Fruit fly (Drosophila melanogaster): ENCODE results near the gene CG31140.
A peak's percentile ranks its signal among the peaks of the same experiment; 100 is the strongest.

Gene CG31140

DNA sequence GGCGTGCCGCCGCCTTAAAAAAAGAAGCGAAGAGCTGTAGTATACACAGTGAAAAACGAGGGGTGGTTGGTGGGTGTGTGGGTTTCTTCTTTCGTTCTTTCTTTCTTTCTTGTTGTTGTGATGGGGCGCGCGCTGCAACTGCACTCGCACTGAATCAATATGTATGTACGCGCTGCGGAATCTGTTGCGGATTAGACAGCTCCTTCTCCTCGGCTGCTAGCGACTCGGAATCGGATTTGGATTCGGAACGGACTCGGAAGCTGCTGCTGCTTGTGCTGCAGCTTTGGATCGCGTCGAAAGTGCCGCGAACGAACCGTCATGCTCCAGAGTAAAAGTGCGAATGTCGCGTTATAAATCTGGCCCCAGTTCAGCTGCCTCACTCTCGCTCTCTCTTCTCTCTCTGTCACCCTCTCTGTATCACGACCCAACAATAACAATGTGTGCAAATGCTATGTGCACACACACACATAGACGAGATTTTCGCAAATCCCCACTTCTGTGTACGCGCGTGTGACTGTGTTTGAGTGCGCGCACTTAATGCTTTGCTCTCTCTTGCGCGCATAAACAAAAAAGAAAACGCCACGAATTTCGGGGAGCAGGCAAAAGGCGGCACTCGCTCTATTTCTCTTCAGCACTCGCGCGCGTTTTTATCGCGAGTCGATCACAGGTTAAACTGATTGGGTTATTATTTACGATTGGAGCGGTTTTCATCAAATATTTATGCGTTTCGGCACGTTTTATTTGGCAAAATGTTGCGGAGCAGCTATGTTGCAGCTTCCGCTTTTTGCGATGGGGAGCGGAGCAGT lies 68.2 kb downstream of the CG31140 start:
- TF ChIP-seq noc (tag; optimal IDR thresholded peaks at IDR 0.05), result peak; percentile 14

DNA sequence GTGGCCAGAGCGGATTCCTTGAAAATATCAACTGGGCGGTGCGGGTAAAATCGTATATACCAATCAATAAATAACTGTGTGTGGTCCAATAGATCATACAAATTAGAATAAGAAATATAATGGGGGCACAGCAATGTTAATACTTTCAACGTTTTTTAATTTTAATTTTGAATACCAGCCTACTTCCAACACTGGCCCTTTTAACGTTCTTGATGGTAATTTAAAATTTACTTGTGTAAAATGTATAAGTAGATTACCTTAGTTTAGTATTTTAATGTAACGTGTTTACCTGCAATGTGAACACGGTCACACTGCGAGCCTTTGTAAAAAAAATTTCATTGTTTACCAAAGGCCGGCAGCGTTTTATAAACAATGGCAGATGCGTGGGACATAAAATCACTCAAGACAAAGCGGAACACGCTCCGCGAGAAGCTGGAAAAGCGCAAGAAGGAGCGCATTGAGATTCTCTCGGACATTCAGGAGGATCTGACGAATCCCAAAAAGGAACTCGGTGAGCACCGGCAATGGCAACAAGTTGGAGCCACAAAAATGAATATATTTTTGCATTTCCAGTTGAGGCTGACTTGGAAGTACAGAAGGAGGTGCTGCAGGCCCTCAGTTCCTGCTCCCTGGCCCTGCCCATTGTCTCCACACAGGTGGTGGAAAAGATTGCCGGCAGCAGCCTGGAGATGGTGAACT lies 69.0 kb downstream of the CG31140 start, which contains the start of the genes KrT95D and Mettl3:
Gene KrT95D, minus strand, starts transcription at position 3 of the 699 bp plus-strand sequence.
Gene Mettl3, plus strand, starts transcription at position 333 of the 699 bp plus-strand sequence.
- TF ChIP-seq noc (tag; optimal IDR thresholded peaks at IDR 0.05), result no peak

All from whole organism, larva.